Worm (Caenorhabditis elegans) whole organism, L1 larva: ENCODE data around the gene C49H3.3.
A peak's percentile ranks its signal among the peaks of the same experiment; 100 is the strongest.

Source experiments
- C04F5.9 ChIP-seq: sonication (generic microtip); optimal IDR thresholded peaks from 2 replicates; lab custom pipeline; 2016; ENCODE audit warnings: missing genetic modification characterization, missing compliant biosample characterization
- C34B4.2 ChIP-seq: sonication (generic microtip); optimal IDR thresholded peaks from 2 replicates; lab custom pipeline; 2017; ENCODE audit warnings: mild to moderate bottlenecking, missing genetic modification characterization, missing compliant biosample characterization
- alr-1 ChIP-seq: fragments of 200-800 bp; sonication (Bioruptor generic); optimal IDR thresholded peaks from 2 replicates; lab custom pipeline; 2018; ENCODE audit warnings: borderline replicate concordance, mild to moderate bottlenecking, missing genetic modification characterization, missing compliant biosample characterization
- ceh-8 ChIP-seq: fragments of 200-800 bp; sonication (Bioruptor generic); optimal IDR thresholded peaks from 2 replicates; lab custom pipeline; 2018; ENCODE audit warnings: mild to moderate bottlenecking, missing genetic modification characterization, moderate library complexity, missing compliant biosample characterization
- ceh-88 ChIP-seq: fragments of 200-800 bp; sonication (Bioruptor generic); IDR thresholded peaks from 2 replicates; pipeline ENCODE4 v1.3.6; 2022; ENCODE audit warnings: missing genetic modification characterization, missing compliant biosample characterization
- ceh-90 ChIP-seq: sonication (generic microtip); optimal IDR thresholded peaks from 2 replicates; lab custom pipeline; 2016; ENCODE audit warnings: missing genetic modification characterization, missing compliant biosample characterization
- ces-1 ChIP-seq: fragments of 150-350 bp; optimal IDR thresholded peaks from 2 replicates; lab custom pipeline; 2014; ENCODE audit warnings: missing biosample characterization, missing genetic modification reagents, missing genetic modification characterization
- efl-1 ChIP-seq, 4 experiments: fragments of 150-350 bp; optimal IDR thresholded peaks in 3 of 4; peaks in 1 of 4; 1 replicate in 1 of 4; 2 replicates in 3 of 4; lab custom pipeline; 2014; ENCODE audit warnings: missing biosample characterization in 2 of 4, missing genetic modification characterization in 2 of 4, missing genetic modification reagents in 2 of 4
- egl-27 ChIP-seq, 2 experiments: fragments of 150-350 bp in 1 of 2; sonication (generic microtip); optimal IDR thresholded peaks; 3 replicates each; lab custom pipeline; 2017 to 2018; ENCODE audit warnings: missing biosample characterization in 2 of 2, missing genetic modification characterization in 2 of 2, missing genetic modification reagents in 2 of 2
- fkh-10 ChIP-seq: sonication (generic microtip); optimal IDR thresholded peaks from 2 replicates; lab custom pipeline; 2017; ENCODE audit warnings: missing biosample characterization, missing genetic modification reagents, missing genetic modification characterization
- fkh-4 ChIP-seq: sonication (generic microtip); optimal IDR thresholded peaks from 2 replicates; lab custom pipeline; 2016; ENCODE audit warnings: missing compliant biosample characterization, missing genetic modification characterization, borderline replicate concordance
- fkh-8 ChIP-seq: sonication (generic microtip); optimal IDR thresholded peaks from 2 replicates; lab custom pipeline; 2016; ENCODE audit warnings: mild to moderate bottlenecking, missing genetic modification characterization, missing compliant biosample characterization
- fos-1 ChIP-seq: fragments of 150-350 bp; optimal IDR thresholded peaks from 2 replicates; lab custom pipeline; 2014; ENCODE audit warnings: missing biosample characterization, missing genetic modification characterization
- hlh-17 ChIP-seq: fragments of 200-800 bp; sonication (Bioruptor generic); optimal IDR thresholded peaks from 2 replicates; lab custom pipeline; 2018; ENCODE audit warnings: missing genetic modification characterization, mild to moderate bottlenecking, missing compliant biosample characterization, moderate library complexity, borderline replicate concordance
- hlh-4 ChIP-seq: sonication (generic microtip); optimal IDR thresholded peaks from 2 replicates; lab custom pipeline; 2016; ENCODE audit warnings: mild to moderate bottlenecking, missing genetic modification characterization, missing compliant biosample characterization
- hpl-2 ChIP-seq: fragments of 150-350 bp; optimal IDR thresholded peaks from 2 replicates; lab custom pipeline; 2014; ENCODE audit warnings: missing biosample characterization, missing genetic modification reagents, missing genetic modification characterization
- jun-1 ChIP-seq: fragments of 150-350 bp; optimal IDR thresholded peaks from 2 replicates; lab custom pipeline; 2014; ENCODE audit warnings: missing biosample characterization, missing genetic modification reagents, missing genetic modification characterization
- lin-13 ChIP-seq: fragments of 150-350 bp; optimal IDR thresholded peaks from 2 replicates; lab custom pipeline; 2014; ENCODE audit warnings: missing biosample characterization, missing genetic modification reagents, missing genetic modification characterization
- lin-35 ChIP-seq, 2 experiments: fragments of 150-350 bp; optimal IDR thresholded peaks; 2 replicates each; lab custom pipeline; 2014; ENCODE audit warnings: missing biosample characterization in 2 of 2, missing genetic modification characterization in 2 of 2, missing genetic modification reagents in 2 of 2
- lir-3 ChIP-seq: sonication (generic microtip); optimal IDR thresholded peaks from 2 replicates; lab custom pipeline; 2016; ENCODE audit warnings: mild to moderate bottlenecking, missing genetic modification characterization, moderate library complexity, missing compliant biosample characterization; ENCODE audit not compliant: poor library complexity
- lsy-2 ChIP-seq, 2 experiments: fragments of 150-350 bp; optimal IDR thresholded peaks; 2 replicates each; lab custom pipeline; 2014; ENCODE audit warnings: missing biosample characterization in 2 of 2, missing genetic modification characterization in 2 of 2
- mab-9 ChIP-seq: fragments of 200-800 bp; sonication (Bioruptor generic); IDR thresholded peaks from 2 replicates; pipeline ENCODE4 v1.3.6; 2022; ENCODE audit warnings: missing genetic modification reagents, missing genetic modification characterization, missing compliant biosample characterization
- mdl-1 ChIP-seq, 2 experiments: fragments of 150-350 bp; optimal IDR thresholded peaks; 2 replicates each; lab custom pipeline; 2014 to 2017; ENCODE audit warnings: missing biosample characterization in 2 of 2, missing genetic modification characterization in 2 of 2, inconsistent platforms in 1 of 2
- nhr-20 ChIP-seq: sonication (generic microtip); optimal IDR thresholded peaks from 2 replicates; lab custom pipeline; 2016; ENCODE audit warnings: mild to moderate bottlenecking, missing genetic modification characterization, missing compliant biosample characterization
- nhr-71 ChIP-seq: sonication (generic microtip); optimal IDR thresholded peaks from 2 replicates; lab custom pipeline; 2016; ENCODE audit warnings: mild to moderate bottlenecking, missing genetic modification characterization, moderate library complexity, missing compliant biosample characterization
- pax-3 ChIP-seq: fragments of 200-800 bp; sonication (Bioruptor generic); optimal IDR thresholded peaks from 2 replicates; lab custom pipeline; 2018; ENCODE audit warnings: mild to moderate bottlenecking, missing genetic modification characterization, moderate library complexity, missing compliant biosample characterization
- sox-4 ChIP-seq: sonication (generic microtip); optimal IDR thresholded peaks from 2 replicates; lab custom pipeline; 2016; ENCODE audit warnings: missing genetic modification characterization, missing compliant biosample characterization
- tbx-2 ChIP-seq: sonication (generic microtip); optimal IDR thresholded peaks from 2 replicates; lab custom pipeline; 2016; ENCODE audit warnings: missing genetic modification characterization, missing compliant biosample characterization
- tlp-1 ChIP-seq: fragments of 150-350 bp; optimal IDR thresholded peaks from 2 replicates; lab custom pipeline; 2014; ENCODE audit warnings: missing biosample characterization, missing genetic modification characterization
- unc-30 ChIP-seq: sonication (generic microtip); optimal IDR thresholded peaks from 2 replicates; lab custom pipeline; 2017; ENCODE audit warnings: missing biosample characterization, missing genetic modification characterization
- unc-86 ChIP-seq: sonication (generic microtip); optimal IDR thresholded peaks from 2 replicates; lab custom pipeline; 2016; ENCODE audit warnings: missing genetic modification characterization, missing compliant biosample characterization
- unc-98 ChIP-seq: fragments of 200-800 bp; sonication (Bioruptor generic); IDR thresholded peaks from 2 replicates; pipeline ENCODE4 v1.3.6; 2022; ENCODE audit warnings: missing genetic modification characterization, missing compliant biosample characterization
- vab-15 ChIP-seq: sonication (generic microtip); optimal IDR thresholded peaks from 2 replicates; lab custom pipeline; 2017; ENCODE audit warnings: missing genotype, mild to moderate bottlenecking, missing genetic modification characterization, missing compliant biosample characterization
- ztf-11 ChIP-seq, 2 experiments: sonication (generic microtip); optimal IDR thresholded peaks; 2 replicates each; lab custom pipeline; 2016 to 2017; ENCODE audit warnings: missing genetic modification characterization in 2 of 2, missing biosample characterization in 1 of 2, missing compliant biosample characterization in 1 of 2

C49H3.3 gene

ce11 chrIV:7923982-7924480 is at the start of gene C49H3.3, which contains the start of gene xpo-3 (continued):
- TF ChIP-seq pax-3 (tag; lab: Kevin White, UChicago): no peak
- no peak for TF ChIP-seq unc-30 (tag; lab: Kevin White, UChicago)
- TF ChIP-seq fkh-8 (tag; lab: Kevin White, UChicago): no peak
- TF ChIP-seq lsy-2 (tag; optimal IDR thresholded peaks at IDR 0.05; lab: Kevin White, UChicago): peak; percentile 47 to 70
- TF ChIP-seq hpl-2 (GFP tag; lab: Kevin White, UChicago): no peak
- TF ChIP-seq fkh-10 (GFP tag; lab: Kevin White, UChicago): peak; percentile 13
- TF ChIP-seq C04F5.9 (tag; lab: Kevin White, UChicago): no peak
- TF ChIP-seq vab-15: peak; percentile 54
- no peak for TF ChIP-seq lin-13 (GFP tag; lab: Kevin White, UChicago)
- TF ChIP-seq alr-1 (tag; lab: Kevin White, UChicago): no peak
- peak; percentile 44 to 74 for TF ChIP-seq lin-35 (GFP tag; optimal IDR thresholded peaks at IDR 0.05; lab: Kevin White, UChicago)
- no peak for TF ChIP-seq egl-27 (tag; optimal IDR thresholded peaks at IDR 0.05; lab: Kevin White, UChicago)
- TF ChIP-seq ceh-90 (tag; lab: Kevin White, UChicago): no peak
- no peak for TF ChIP-seq ceh-88 (GFP tag; lab: Robert Waterston, UW)
- no peak for TF ChIP-seq jun-1
- TF ChIP-seq ces-1: no peak
- peak in 1 of 2 experiments; percentile 6 for TF ChIP-seq mdl-1 (tag; optimal IDR thresholded peaks at IDR 0.05; lab: Kevin White, UChicago)
- no peak for TF ChIP-seq lir-3 (tag; lab: Kevin White, UChicago)
- no peak for TF ChIP-seq sox-4
- no peak for TF ChIP-seq ceh-8 (GFP tag; lab: Kevin White, UChicago)
- peak; percentile 38 for TF ChIP-seq nhr-71 (tag; lab: Kevin White, UChicago)
- no peak for TF ChIP-seq tlp-1 (tag; lab: Kevin White, UChicago)
- peak; percentile 14 for TF ChIP-seq tbx-2 (tag; lab: Kevin White, UChicago)
- no peak for TF ChIP-seq ztf-11 (tag; optimal IDR thresholded peaks at IDR 0.05; lab: Kevin White, UChicago)
- TF ChIP-seq hlh-4: no peak
- no peak for TF ChIP-seq unc-98
- TF ChIP-seq fkh-4 (tag; lab: Kevin White, UChicago): no peak
- TF ChIP-seq mab-9 (GFP tag; lab: Robert Waterston, UW): no peak
- TF ChIP-seq C34B4.2 (tag; lab: Kevin White, UChicago): no peak
- no peak for TF ChIP-seq fos-1

DNA sequence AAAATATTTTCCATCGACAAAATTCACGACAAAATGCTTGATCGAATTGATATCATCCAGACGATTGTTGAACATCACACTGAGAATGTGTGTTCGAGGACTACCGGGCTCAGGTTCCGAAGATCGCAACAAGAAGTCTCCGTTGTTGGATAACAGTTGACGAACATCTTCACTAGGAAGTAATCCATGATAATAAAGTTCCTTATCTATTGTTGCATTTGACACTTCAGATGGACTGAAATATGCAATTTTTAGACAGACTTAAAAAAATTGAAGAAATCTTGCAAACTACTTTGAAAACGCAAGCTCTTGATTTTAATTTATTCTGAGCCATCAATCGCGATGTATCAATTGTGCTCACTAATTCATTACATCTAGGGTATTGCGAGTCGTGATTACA is 46.9 kb upstream of the C49H3.3 start:
- TF ChIP-seq hlh-17 (no peak), unc-30 (tag; lab: Kevin White, UChicago) (no peak), ceh-90 (tag; lab: Kevin White, UChicago) (no peak), hlh-4 (no peak)

- no peak for TF ChIP-seq efl-1 (optimal IDR thresholded peaks at IDR 0.05; lab: Kevin White, UChicago)
- peak in 1 of 2 experiments; percentile 4 for TF ChIP-seq efl-1 (GFP tag; optimal IDR thresholded peaks at IDR 0.05 in 1 of 2; lab: Kevin White, UChicago)
- no peak for TF ChIP-seq unc-86 (tag; lab: Kevin White, UChicago)
Measured at ce11 chrIV:7877781-7878180, 46.4 kb upstream of the C49H3.3 start, which contains the start of gene kin-26. kin-26 (minus strand) TSS chrIV:7877881.

DNA sequence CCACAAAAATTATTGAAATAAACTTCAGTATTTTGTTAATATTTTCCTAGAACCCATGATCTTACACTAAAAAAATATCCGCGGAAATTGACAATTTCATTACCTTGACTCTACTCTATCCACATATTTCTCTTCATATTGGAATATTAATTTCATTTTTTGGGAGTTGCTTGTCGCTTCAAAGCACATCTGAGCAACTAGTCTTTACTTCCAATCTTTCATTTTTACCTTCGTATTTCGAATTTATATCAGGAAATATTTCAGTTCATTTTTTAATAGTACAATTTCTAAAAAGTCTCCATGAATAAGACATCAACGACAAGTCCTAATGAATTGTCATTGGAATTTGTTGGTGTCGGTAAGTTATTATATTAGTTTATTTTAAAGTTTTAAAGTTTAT is 45.1 kb upstream of the C49H3.3 start, which contains the start of gene srt-73:
TSS of gene srt-73 (plus strand) at position 301 of the 400 bp plus-strand sequence.
- TF ChIP-seq efl-1 (optimal IDR thresholded peaks at IDR 0.05; lab: Kevin White, UChicago) (no peak), efl-1 (GFP tag; optimal IDR thresholded peaks at IDR 0.05 in 1 of 2; lab: Kevin White, UChicago) (peak in 1 of 2 experiments; percentile 63), nhr-20 (tag; lab: Kevin White, UChicago) (no peak)
